Worm (Caenorhabditis elegans): ENCODE data around the gene ulp-1.

DNA sequence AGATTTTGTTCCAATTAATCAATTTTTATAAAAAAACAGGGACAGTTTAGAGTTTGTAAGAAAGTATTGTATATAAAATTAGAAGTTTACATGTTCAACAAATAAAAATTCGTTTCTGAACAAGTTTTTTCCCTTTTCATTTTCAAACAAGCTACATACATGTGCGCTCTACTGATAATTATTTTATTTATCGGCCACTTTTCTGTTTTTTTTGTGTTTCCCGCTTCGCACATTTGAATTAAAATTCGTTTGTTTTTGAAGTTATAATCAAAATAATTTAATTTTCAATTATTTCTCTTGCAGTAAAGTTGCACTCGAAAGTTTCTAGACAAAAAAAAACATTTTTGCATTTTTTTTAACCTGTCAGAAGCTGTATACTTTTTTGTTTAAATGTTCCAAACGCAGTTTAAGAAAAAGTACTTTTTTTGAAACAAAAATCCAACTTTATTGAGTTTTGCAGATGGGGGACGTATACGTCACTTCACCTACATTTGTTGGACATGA lies 21.1 kb upstream of the ulp-1 start, which contains the start of gene hira-1:
- TF ChIP-seq sem-2 (GFP tag; optimal IDR thresholded peaks at IDR 0.05), result no peak
- no peak for TF ChIP-seq pha-4 (tag; optimal IDR thresholded peaks at IDR 0.05)
- TF ChIP-seq unc-62 (GFP tag; optimal IDR thresholded peaks at IDR 0.05), result no peak
- no peak for TF ChIP-seq snpc-4 (tag; optimal IDR thresholded peaks at IDR 0.05)
- no peak for TF ChIP-seq ztf-11 (tag; optimal IDR thresholded peaks at IDR 0.05)
- TF ChIP-seq nhr-12 (tag; optimal IDR thresholded peaks at IDR 0.05), result no peak
- TF ChIP-seq nhr-76 (tag; optimal IDR thresholded peaks at IDR 0.05), result no peak
- no peak for TF ChIP-seq nhr-237 (tag; optimal IDR thresholded peaks at IDR 0.05)
- TF ChIP-seq elt-1 (tag; optimal IDR thresholded peaks at IDR 0.05; ENCODE audit: borderline replicate concordance, insufficient read depth), result no peak
- TF ChIP-seq elt-3 (tag; optimal IDR thresholded peaks at IDR 0.05), result no peak
- TF ChIP-seq bed-3 (GFP tag; optimal IDR thresholded peaks at IDR 0.05), result no peak
- no peak for TF ChIP-seq unc-39 (tag; optimal IDR thresholded peaks at IDR 0.05)

Measured in whole organism, mixed stage, embryonic.